Worm (Caenorhabditis elegans): ENCODE data around the gene Y53F4B.23.

DNA sequence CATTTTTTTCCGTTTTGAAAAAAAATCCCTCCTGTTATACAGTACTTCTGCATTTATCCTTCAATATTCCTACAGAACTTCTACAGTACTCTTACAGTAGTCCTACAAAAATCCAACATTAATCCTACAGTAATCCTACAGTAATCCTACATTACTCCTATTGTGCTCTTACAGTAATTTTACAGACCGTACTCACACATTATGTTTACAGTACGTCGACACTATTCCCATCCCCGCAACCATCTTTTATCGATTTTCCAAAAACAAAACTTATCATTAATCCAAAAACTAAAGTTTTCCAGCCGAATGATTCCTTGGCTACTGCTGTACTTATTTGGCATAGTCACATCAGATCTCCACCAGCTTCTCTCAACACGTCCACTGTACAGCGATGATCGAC, 40.1 kb upstream of the Y53F4B.23 start, which contains the start of gene Y53F4B.20:
- TF ChIP-seq blmp-1 (tag; optimal IDR thresholded peaks at IDR 0.05) (no peak), nhr-237 (tag; optimal IDR thresholded peaks at IDR 0.05) (no peak), pha-4 (tag; optimal IDR thresholded peaks at IDR 0.05) (no peak), lin-13 (tag; optimal IDR thresholded peaks at IDR 0.05) (no peak), nhr-12 (tag; optimal IDR thresholded peaks at IDR 0.05) (no peak), unc-62 (GFP tag; optimal IDR thresholded peaks at IDR 0.05) (no peak), snpc-4 (tag; optimal IDR thresholded peaks at IDR 0.05) (no peak), ceh-43 (GFP tag; optimal IDR thresholded peaks at IDR 0.05) (no peak), elt-1 (tag; optimal IDR thresholded peaks at IDR 0.05; ENCODE audit: borderline replicate concordance, insufficient read depth) (no peak), ceh-83 (GFP tag; optimal IDR thresholded peaks at IDR 0.05) (no peak), lsy-2 (tag; optimal IDR thresholded peaks at IDR 0.05) (no peak)
